Worm (Caenorhabditis elegans) whole organism, L2 larva: ENCODE measurements around the gene imp-2.

Experiments used
- C34F6.9 ChIP-seq: fragments of 150-350 bp; optimal IDR thresholded peaks from 2 replicates; lab custom pipeline; 2014; ENCODE audit warnings: missing biosample characterization, missing genetic modification characterization
- R02D3.7 ChIP-seq: fragments of 150-350 bp; optimal IDR thresholded peaks from 2 replicates; lab custom pipeline; 2014; ENCODE audit warnings: missing biosample characterization, missing genetic modification characterization
- ama-1 ChIP-seq: fragments of 150-350 bp; optimal IDR thresholded peaks from 2 replicates; lab custom pipeline; 2018; ENCODE audit warnings: inconsistent platforms
- blmp-1 ChIP-seq: sonication (generic microtip); optimal IDR thresholded peaks from 2 replicates; lab custom pipeline; 2017; ENCODE audit warnings: missing genetic modification characterization, mild to moderate bottlenecking, missing compliant biosample characterization, antibody characterized with exemption, moderate library complexity; ENCODE audit not compliant: insufficient read depth
- ceh-82 ChIP-seq: fragments of 150-350 bp; optimal IDR thresholded peaks from 2 replicates; lab custom pipeline; 2014; ENCODE audit warnings: missing biosample characterization, missing genetic modification characterization
- crh-2 ChIP-seq: sonication (generic microtip); optimal IDR thresholded peaks from 2 replicates; lab custom pipeline; 2017; ENCODE audit warnings: missing biosample characterization, missing genetic modification characterization
- egl-27 ChIP-seq: sonication (generic microtip); optimal IDR thresholded peaks from 3 replicates; lab custom pipeline; 2017; ENCODE audit warnings: missing biosample characterization, missing genetic modification reagents, missing genetic modification characterization
- elt-1 ChIP-seq: fragments of 150-350 bp; optimal IDR thresholded peaks from 2 replicates; lab custom pipeline; 2014; ENCODE audit warnings: missing biosample characterization, missing genetic modification characterization
- fos-1 ChIP-seq: fragments of 150-350 bp; optimal IDR thresholded peaks from 2 replicates; lab custom pipeline; 2014; ENCODE audit warnings: missing biosample characterization, missing genetic modification characterization
- gmeb-1 ChIP-seq: fragments of 150-350 bp; optimal IDR thresholded peaks from 2 replicates; lab custom pipeline; 2014; ENCODE audit warnings: missing biosample characterization, missing genetic modification characterization
- lin-11 ChIP-seq: fragments of 150-350 bp; sonication (generic microtip); optimal IDR thresholded peaks from 2 replicates; lab custom pipeline; 2014; ENCODE audit warnings: missing biosample characterization, missing genetic modification characterization, inconsistent platforms, mixed read lengths
- lin-39 ChIP-seq: fragments of 150-350 bp; optimal IDR thresholded peaks from 2 replicates; lab custom pipeline; 2014; ENCODE audit warnings: missing biosample characterization, missing genetic modification reagents, missing genetic modification characterization
- lsy-2 ChIP-seq, 2 experiments: fragments of 150-350 bp in 1 of 2; sonication (generic microtip) in 1 of 2; optimal IDR thresholded peaks; 2 replicates each; lab custom pipeline; 2014 to 2017; ENCODE audit warnings: missing biosample characterization in 2 of 2, missing genetic modification characterization in 2 of 2
- mab-5 ChIP-seq: fragments of 150-350 bp; optimal IDR thresholded peaks from 2 replicates; lab custom pipeline; 2014; ENCODE audit warnings: missing biosample characterization, missing genetic modification characterization
- mdl-1 ChIP-seq, 2 experiments: fragments of 150-350 bp in 1 of 2; sonication (generic microtip) in 1 of 2; optimal IDR thresholded peaks; 2 replicates each; lab custom pipeline; 2017; ENCODE audit warnings: missing biosample characterization in 2 of 2, missing genetic modification characterization in 2 of 2
- nhr-10 ChIP-seq: sonication (generic microtip); optimal IDR thresholded peaks from 2 replicates; lab custom pipeline; 2017; ENCODE audit warnings: missing biosample characterization, missing genetic modification characterization
- nhr-12 ChIP-seq: fragments of 150-350 bp; optimal IDR thresholded peaks from 2 replicates; lab custom pipeline; 2014; ENCODE audit warnings: missing biosample characterization, missing genetic modification characterization
- nhr-129 ChIP-seq: fragments of 150-350 bp; optimal IDR thresholded peaks from 2 replicates; lab custom pipeline; 2014; ENCODE audit warnings: missing biosample characterization, missing genetic modification characterization
- nhr-21 ChIP-seq: fragments of 150-350 bp; optimal IDR thresholded peaks from 2 replicates; lab custom pipeline; 2014; ENCODE audit warnings: missing biosample characterization, missing genetic modification characterization
- nhr-237 ChIP-seq: fragments of 150-350 bp; optimal IDR thresholded peaks from 2 replicates; lab custom pipeline; 2014; ENCODE audit warnings: missing biosample characterization, missing genetic modification characterization
- nhr-25 ChIP-seq: fragments of 150-350 bp; sonication (generic microtip); optimal IDR thresholded peaks from 3 replicates; lab custom pipeline; 2014; ENCODE audit warnings: missing biosample characterization, missing genetic modification characterization
- nhr-6 ChIP-seq: fragments of 150-350 bp; optimal IDR thresholded peaks from 2 replicates; lab custom pipeline; 2014; ENCODE audit warnings: missing biosample characterization, missing genetic modification characterization
- nhr-77 ChIP-seq: fragments of 150-350 bp; optimal IDR thresholded peaks from 2 replicates; lab custom pipeline; 2014; ENCODE audit warnings: missing biosample characterization, missing genetic modification characterization
- peb-1 ChIP-seq: fragments of 150-350 bp; optimal IDR thresholded peaks from 2 replicates; lab custom pipeline; 2014; ENCODE audit warnings: missing biosample characterization, missing genetic modification characterization
- skn-1 ChIP-seq: sonication (generic microtip); optimal IDR thresholded peaks from 2 replicates; lab custom pipeline; 2017; ENCODE audit warnings: missing biosample characterization, missing genetic modification characterization
- sma-3 ChIP-seq: sonication (generic microtip); optimal IDR thresholded peaks from 2 replicates; lab custom pipeline; 2016; ENCODE audit warnings: missing genetic modification reagents, missing genetic modification characterization, missing compliant biosample characterization
- sma-9 ChIP-seq, 2 experiments: fragments of 150-350 bp in 1 of 2; sonication (generic microtip) in 1 of 2; optimal IDR thresholded peaks; 2 replicates each; lab custom pipeline; 2014 to 2016; ENCODE audit warnings: missing genetic modification characterization in 2 of 2, mild to moderate bottlenecking in 1 of 2, missing biosample characterization in 1 of 2, missing compliant biosample characterization in 1 of 2, missing genetic modification reagents in 1 of 2, moderate library complexity in 1 of 2
- snpc-4 ChIP-seq: fragments of 150-350 bp; optimal IDR thresholded peaks from 2 replicates; lab custom pipeline; 2014; ENCODE audit warnings: missing biosample characterization, missing genetic modification characterization
- unc-55 ChIP-seq: fragments of 150-350 bp; sonication (generic microtip); optimal IDR thresholded peaks from 3 replicates; lab custom pipeline; 2014; ENCODE audit warnings: missing biosample characterization, missing genetic modification reagents, missing genetic modification characterization
- zag-1 ChIP-seq: fragments of 150-350 bp; optimal IDR thresholded peaks from 2 replicates; lab custom pipeline; 2014; ENCODE audit warnings: missing biosample characterization, missing genetic modification characterization
- ztf-1 ChIP-seq: fragments of 200-800 bp; sonication (Bioruptor generic); conservative IDR thresholded peaks from 2 replicates; pipeline ENCODE4 v1.3.6; 2022; ENCODE audit warnings: missing genetic modification characterization, missing compliant biosample characterization
- ztf-11 ChIP-seq: sonication (generic microtip); optimal IDR thresholded peaks from 2 replicates; lab custom pipeline; 2017; ENCODE audit warnings: missing biosample characterization, missing genetic modification characterization

imp-2 gene

DNA sequence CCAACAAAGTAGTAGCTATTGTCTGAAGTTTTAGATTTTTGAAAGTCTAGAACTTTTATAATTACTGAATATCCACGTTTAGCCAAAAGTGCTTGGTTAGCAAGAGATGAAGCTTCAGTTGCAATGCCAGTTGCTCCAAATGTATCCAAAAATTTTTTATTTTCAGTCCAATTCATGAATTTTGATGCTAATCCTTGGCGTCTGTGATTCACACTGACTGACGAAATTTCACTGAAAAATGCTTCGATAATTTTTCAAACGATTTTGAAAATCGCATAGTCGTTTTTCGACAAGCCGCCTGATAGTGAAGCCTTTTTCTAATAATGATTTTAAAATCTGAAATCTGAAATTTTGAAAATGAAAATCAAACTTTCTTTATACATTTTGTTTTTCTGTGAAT, 24.6 kb downstream of the imp-2 start:
- TF ChIP-seq elt-1 (tag; lab: Kevin White, UChicago) (no peak), R02D3.7 (tag; lab: Kevin White, UChicago) (no peak), nhr-129 (tag; lab: Kevin White, UChicago) (no peak), unc-55 (no peak), mdl-1 (tag; optimal IDR thresholded peaks at IDR 0.05; lab: Kevin White, UChicago) (no peak), lsy-2 (tag; optimal IDR thresholded peaks at IDR 0.05; lab: Kevin White, UChicago) (no peak), crh-2 (tag; lab: Kevin White, UChicago) (no peak), nhr-12 (tag; lab: Kevin White, UChicago) (no peak), nhr-77 (tag; lab: Kevin White, UChicago) (no peak), lin-39 (tag; lab: Kevin White, UChicago) (no peak)

DNA sequence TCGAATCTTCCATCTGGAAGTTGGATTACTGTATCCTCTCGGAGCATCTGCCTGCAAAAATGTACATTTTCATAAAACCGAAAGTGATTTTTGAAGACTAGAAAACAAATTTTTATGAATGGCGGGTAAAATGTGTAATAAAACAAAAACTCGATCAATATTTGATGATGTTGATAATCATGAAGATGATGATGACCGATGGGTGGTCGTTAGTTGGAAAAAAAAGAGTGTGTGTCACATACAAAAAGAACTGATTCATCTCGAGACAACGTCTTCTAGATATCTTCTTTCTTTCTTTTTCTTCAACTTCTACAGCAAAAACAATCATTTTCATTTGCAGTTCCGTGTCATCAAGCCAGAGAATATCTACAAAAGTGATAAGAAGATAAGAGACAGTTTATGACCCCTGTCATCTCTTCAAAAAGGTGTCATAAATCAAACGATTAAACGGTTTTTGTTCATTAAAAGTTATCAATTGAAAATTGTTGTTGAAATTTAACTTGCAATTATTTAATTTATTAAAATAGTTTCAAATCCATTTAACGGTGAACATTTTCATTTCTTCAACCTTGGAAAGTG, 26.1 kb downstream of the imp-2 start, which contains the start of gene bcc-1:
Gene bcc-1 (minus strand): TSS at position 51 of the 579 bp plus-strand sequence.
- TF ChIP-seq nhr-25 (tag; lab: Kevin White, UChicago) (peak; percentile 57), peb-1 (tag; lab: Kevin White, UChicago) (no peak), nhr-21 (tag; lab: Kevin White, UChicago) (peak; percentile 18), mab-5 (tag; lab: Kevin White, UChicago) (peak; percentile 60), snpc-4 (tag; lab: Kevin White, UChicago) (no peak), gmeb-1 (tag; lab: Kevin White, UChicago) (peak; percentile 23), fos-1 (tag; lab: Kevin White, UChicago) (peak; percentile 62), ztf-11 (tag; lab: Kevin White, UChicago) (no peak), sma-9 (GFP tag; optimal IDR thresholded peaks at IDR 0.05; lab: Kevin White, UChicago) (peak; percentile 42), sma-9 (tag; optimal IDR thresholded peaks at IDR 0.05; lab: Kevin White, UChicago) (no peak), sma-3 (GFP tag; lab: Kevin White, UChicago) (peak; percentile 45), mdl-1 (tag; optimal IDR thresholded peaks at IDR 0.05; lab: Kevin White, UChicago) (no peak), nhr-10 (no peak), blmp-1 (tag; lab: Kevin White, UChicago) (peak; percentile 7), lin-11 (tag; lab: Kevin White, UChicago) (no peak)

ce11 chrIV:11089527-11089926, 29.2 kb downstream of the imp-2 start, which contains the start of gene M7.7:
TSS of gene M7.7 (plus strand) at chrIV:11089827.
- TF ChIP-seq ztf-1, result no peak
- no peak for TF ChIP-seq elt-1 (tag; lab: Kevin White, UChicago)
- no peak for TF ChIP-seq nhr-77 (tag; lab: Kevin White, UChicago)
- TF ChIP-seq lin-39 (tag; lab: Kevin White, UChicago), result no peak
- no peak for TF ChIP-seq skn-1 (tag; lab: Kevin White, UChicago)
- TF ChIP-seq zag-1, result no peak
- TF ChIP-seq mdl-1 (tag; optimal IDR thresholded peaks at IDR 0.05; lab: Kevin White, UChicago), result no peak
- no peak for TF ChIP-seq nhr-129 (tag; lab: Kevin White, UChicago)
- no peak for TF ChIP-seq ceh-82 (tag; lab: Kevin White, UChicago)
- no peak for TF ChIP-seq egl-27 (tag; lab: Kevin White, UChicago)
- no peak for TF ChIP-seq ama-1 (lab: Kevin White, UChicago)
- no peak for TF ChIP-seq nhr-12 (tag; lab: Kevin White, UChicago)
- no peak for TF ChIP-seq sma-9 (GFP tag; optimal IDR thresholded peaks at IDR 0.05; lab: Kevin White, UChicago)
- TF ChIP-seq sma-9 (tag; optimal IDR thresholded peaks at IDR 0.05; lab: Kevin White, UChicago), result no peak
- TF ChIP-seq snpc-4 (tag; lab: Kevin White, UChicago), result no peak
- no peak for TF ChIP-seq C34F6.9 (tag; lab: Kevin White, UChicago)
- no peak for TF ChIP-seq lin-11 (tag; lab: Kevin White, UChicago)
- no peak for TF ChIP-seq nhr-6 (tag; lab: Kevin White, UChicago)
- no peak for TF ChIP-seq ztf-11 (tag; lab: Kevin White, UChicago)
- TF ChIP-seq nhr-237 (tag; lab: Kevin White, UChicago), result no peak
- TF ChIP-seq unc-55, result no peak

ce11 chrIV:11083609-11084008, 35.1 kb downstream of the imp-2 start, which contains the start of gene klc-1:
TSS of gene klc-1 (plus strand) at chrIV:11083735.
- TF ChIP-seq gmeb-1 (tag; lab: Kevin White, UChicago) (no peak), nhr-77 (tag; lab: Kevin White, UChicago) (no peak), lsy-2 (tag; optimal IDR thresholded peaks at IDR 0.05; lab: Kevin White, UChicago) (peak in 1 of 2 experiments; percentile 63)
